Worm (Caenorhabditis elegans): ENCODE data around the gene srw-122.

- TF ChIP-seq dao-5 (tag; optimal IDR thresholded peaks at IDR 0.05) (no peak), him-1 (tag; optimal IDR thresholded peaks at IDR 0.05) (no peak)
Measured at ce11 chrV:2958202-2958601, 6.2 kb upstream of the srw-122 start, which contains the start of gene srw-142.
